Fruit fly (Drosophila melanogaster) S2 (cell line): ENCODE data around the gene CG8209.

Source experiments
- CG8478 ChIP-seq: fragments of >200 bp; optimal IDR thresholded peaks from 2 replicates; lab custom pipeline; 2018
- CTCF ChIP-seq, 2 experiments: fragments of >200 bp; optimal IDR thresholded peaks; 2 replicates each; lab custom pipeline; 2018

DNA sequence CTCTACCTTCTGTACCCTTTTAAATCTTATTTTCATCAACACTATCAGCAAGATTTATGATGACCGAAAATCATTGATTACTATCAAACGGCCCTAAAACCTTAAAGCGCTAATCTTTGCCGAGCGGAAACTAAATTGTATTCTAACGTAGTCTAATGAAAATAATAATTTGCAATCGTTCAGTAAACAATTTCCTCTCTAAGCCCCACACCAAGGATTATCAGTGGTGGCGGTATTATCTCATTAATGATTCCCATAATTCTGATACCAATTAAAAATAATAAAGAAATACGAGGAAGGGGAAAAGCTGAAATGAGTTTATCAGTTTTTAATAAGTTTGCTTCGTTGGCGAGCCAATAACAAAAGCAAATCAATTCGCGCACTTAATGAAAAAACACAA, 32.3 kb upstream of the CG8209 start:
- TF ChIP-seq CG8478 = no peak
- no peak for TF ChIP-seq CTCF (optimal IDR thresholded peaks at IDR 0.05; lab: Kevin White, UChicago)
